Worm (Caenorhabditis elegans): ENCODE data around the gene ZK1290.13.
A peak's percentile ranks its signal among the peaks of the same experiment; 100 is the strongest.

The ZK1290.13 gene

ce11 chrII:7528210-7528609 is 6.6 kb upstream of the ZK1290.13 start (continued):
- no peak for TF ChIP-seq ZK337.2 (GFP tag; IDR thresholded peaks at IDR 0.05)
- TF ChIP-seq nhr-237 (tag; optimal IDR thresholded peaks at IDR 0.05), result no peak
- TF ChIP-seq mxl-3 (GFP tag; optimal IDR thresholded peaks at IDR 0.05), result peak; percentile 78
- peak; percentile 78 for TF ChIP-seq T20F7.1 (GFP tag; optimal IDR thresholded peaks at IDR 0.05)
- peak; percentile 33 for TF ChIP-seq dpl-1 (GFP tag; optimal IDR thresholded peaks at IDR 0.05)

DNA sequence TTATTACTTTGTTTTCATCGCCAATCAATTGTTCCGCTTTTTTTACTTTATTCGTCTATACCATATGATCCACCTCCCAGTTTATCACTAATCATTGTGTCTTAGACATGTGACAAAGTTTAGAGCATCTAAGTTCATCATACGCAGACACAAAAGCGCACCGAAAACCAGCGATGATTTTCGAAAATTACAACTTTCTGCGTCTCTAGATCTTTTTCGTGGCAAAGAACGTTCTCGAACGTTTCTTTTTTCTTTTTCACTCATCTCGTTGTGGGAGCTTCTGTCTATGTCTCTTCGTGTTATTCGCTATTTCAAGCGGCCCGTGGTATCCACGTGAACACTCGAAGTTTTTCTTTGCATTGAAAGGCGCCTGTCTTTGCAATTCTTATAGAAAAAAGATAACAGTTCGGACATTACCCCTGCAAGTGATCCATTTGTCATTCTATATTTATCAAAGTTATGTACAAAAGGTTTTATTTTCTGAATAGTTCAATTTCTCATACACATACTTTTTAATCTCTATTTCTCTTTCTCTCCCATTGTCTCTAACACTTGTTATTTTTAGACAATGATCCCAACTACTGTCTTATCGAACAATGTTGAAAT is 5.6 kb upstream of the ZK1290.13 start, which contains the start of gene ZK1290.5:
TSS of gene ZK1290.5 (plus strand) at position 566 of the 606 bp plus-strand sequence.
- TF ChIP-seq spr-1 (tag; optimal IDR thresholded peaks at IDR 0.05) (peak; percentile 75), nhr-11 (tag; optimal IDR thresholded peaks at IDR 0.05) (peak; percentile 89), lsy-2 (tag; optimal IDR thresholded peaks at IDR 0.05) (peak; percentile 36 to 89), hif-1 (tag; optimal IDR thresholded peaks at IDR 0.05) (peak in 1 of 2 experiments; percentile 69), nhr-76 (tag; optimal IDR thresholded peaks at IDR 0.05) (peak; percentile 63), R02D3.7 (tag; optimal IDR thresholded peaks at IDR 0.05) (no peak), lir-3 (tag; optimal IDR thresholded peaks at IDR 0.05) (no peak), daf-8 (GFP tag; IDR thresholded peaks at IDR 0.05) (no peak), php-3 (GFP tag; IDR thresholded peaks at IDR 0.05) (peak; percentile 91), T20F7.1 (GFP tag; optimal IDR thresholded peaks at IDR 0.05) (peak; percentile 84), lin-13 (GFP tag; optimal IDR thresholded peaks at IDR 0.05) (peak; percentile 71), spr-3 (GFP tag; optimal IDR thresholded peaks at IDR 0.05) (no peak), zip-2 (tag; optimal IDR thresholded peaks at IDR 0.05) (peak; percentile 40), ZK546.5 (tag; optimal IDR thresholded peaks at IDR 0.05) (no peak), vab-7 (GFP tag; IDR thresholded peaks at IDR 0.05) (no peak), lin-1 (GFP tag; IDR thresholded peaks at IDR 0.05) (peak; percentile 87), duxl-1 (tag; optimal IDR thresholded peaks at IDR 0.05; ENCODE audit: poor library complexity) (peak; percentile 15), hlh-30 (tag; optimal IDR thresholded peaks at IDR 0.05; ENCODE audit: insufficient read depth) (peak; percentile 97), mdt-29 (GFP tag; IDR thresholded peaks at IDR 0.05) (peak; percentile 96), ctbp-1 (GFP tag; IDR thresholded peaks at IDR 0.05) (peak; percentile 75), snpc-4 (tag; optimal IDR thresholded peaks at IDR 0.05) (no peak), mes-2 (tag; optimal IDR thresholded peaks at IDR 0.05; ENCODE audit: poor library complexity, severe bottlenecking) (peak; percentile 56), ceh-20 (GFP tag; IDR thresholded peaks at IDR 0.05) (peak; percentile 90), mxl-3 (GFP tag; optimal IDR thresholded peaks at IDR 0.05) (peak; percentile 52), madf-9 (GFP tag; conservative IDR thresholded peaks at IDR 0.05) (peak; percentile 48; the same call in 1 of the 2 replicates), nhr-102 (tag; optimal IDR thresholded peaks at IDR 0.05) (peak; percentile 90), unc-62 (GFP tag; optimal IDR thresholded peaks at IDR 0.05 in 1 of 2) (peak in 1 of 2 experiments; percentile 91), unc-62 (tag; optimal IDR thresholded peaks at IDR 0.05) (no peak), zfp-3 (GFP tag; conservative IDR thresholded peaks at IDR 0.05) (peak; percentile 83), F10B5.3 (tag; optimal IDR thresholded peaks at IDR 0.05) (no peak), attf-4 (tag; optimal IDR thresholded peaks at IDR 0.05) (no peak), nhr-10 (tag; optimal IDR thresholded peaks at IDR 0.05) (peak; percentile 83), lin-38 (GFP tag; IDR thresholded peaks at IDR 0.05) (no peak), saeg-2 (GFP tag; IDR thresholded peaks at IDR 0.05) (peak; percentile 26; the same call in 1 of the 2 replicates), tra-1 (GFP tag; IDR thresholded peaks at IDR 0.05) (peak; percentile 96), ceh-44 (GFP tag; IDR thresholded peaks at IDR 0.05) (no peak), ztf-7 (tag; optimal IDR thresholded peaks at IDR 0.05) (peak; percentile 37), D1046.2 (GFP tag; IDR thresholded peaks at IDR 0.05) (no peak), lin-15B (tag; optimal IDR thresholded peaks at IDR 0.05) (no peak), pqm-1 (tag; optimal IDR thresholded peaks at IDR 0.05) (peak; percentile 3), hmg-1.1 (GFP tag; IDR thresholded peaks at IDR 0.05) (peak; percentile 62), nhr-25 (tag; optimal IDR thresholded peaks at IDR 0.05; ENCODE audit: borderline replicate concordance, insufficient read depth) (peak; percentile 49), nhr-48 (tag; optimal IDR thresholded peaks at IDR 0.05) (peak; percentile 98), rbr-2 (tag; optimal IDR thresholded peaks at IDR 0.05) (peak; percentile 67), fkh-10 (GFP tag; optimal IDR thresholded peaks at IDR 0.05) (no peak)

All from whole organism, L4 larva.